Worm (Caenorhabditis elegans) whole organism, early embryonic: ENCODE results near the gene nhr-54.

Source experiments
- B0310.2 ChIP-seq: sonication (generic microtip); optimal IDR thresholded peaks from 2 replicates; lab custom pipeline; 2016; ENCODE audit warnings: mild to moderate bottlenecking, missing genetic modification characterization, missing compliant biosample characterization
- F13C5.2 ChIP-seq: sonication (generic microtip); optimal IDR thresholded peaks from 2 replicates; lab custom pipeline; 2017; ENCODE audit warnings: mild to moderate bottlenecking, missing genetic modification characterization, inconsistent platforms, missing compliant biosample characterization
- ama-1 ChIP-seq: fragments of 150-350 bp; optimal IDR thresholded peaks from 2 replicates; lab custom pipeline; 2014
- ceh-13 ChIP-seq: fragments of 200-800 bp; sonication (Bioruptor generic); optimal IDR thresholded peaks from 2 replicates; lab custom pipeline; 2018; ENCODE audit warnings: mild to moderate bottlenecking, missing genetic modification characterization, missing compliant biosample characterization
- ceh-36 ChIP-seq: sonication (generic microtip); optimal IDR thresholded peaks from 2 replicates; lab custom pipeline; 2016; ENCODE audit warnings: missing genetic modification characterization, inconsistent platforms, missing compliant biosample characterization
- flt-1 ChIP-seq: fragments of 200-800 bp; sonication (Bioruptor generic); IDR thresholded peaks from 2 replicates; pipeline ENCODE4 v1.3.6; 2022; ENCODE audit warnings: missing genetic modification characterization, missing compliant biosample characterization
- pes-1 ChIP-seq: fragments of 200-800 bp; sonication (Bioruptor generic); IDR thresholded peaks from 2 replicates; pipeline ENCODE4 v1.3.6; 2022; ENCODE audit warnings: missing genetic modification reagents, missing genetic modification characterization, missing compliant biosample characterization
- scrt-1 ChIP-seq: fragments of 200-800 bp; sonication (Bioruptor generic); IDR thresholded peaks from 2 replicates; pipeline ENCODE4 v1.3.6; 2022; ENCODE audit warnings: missing genetic modification characterization, missing compliant biosample characterization
- sea-1 ChIP-seq: fragments of 200-800 bp; sonication (Bioruptor generic); conservative IDR thresholded peaks from 2 replicates; pipeline ENCODE4 v1.3.6; 2022; ENCODE audit warnings: missing genetic modification characterization, missing compliant biosample characterization

ce11 chrV:16552929-16553328 lies 47.2 kb upstream of the nhr-54 start, which contains the start of gene Y32B12B.4:
- TF ChIP-seq B0310.2: peak; percentile 5
- TF ChIP-seq ama-1 (lab: Kevin White, UChicago): no peak
- no peak for TF ChIP-seq F13C5.2
- TF ChIP-seq scrt-1 (GFP tag; lab: Robert Waterston, UW): peak; percentile 82
- TF ChIP-seq pes-1 (GFP tag; lab: Robert Waterston, UW): peak; percentile 92
- TF ChIP-seq ceh-36 (tag; lab: Kevin White, UChicago): no peak
- TF ChIP-seq ceh-13 (GFP tag; lab: Kevin White, UChicago): peak; percentile 41
- no peak for TF ChIP-seq flt-1
- TF ChIP-seq sea-1 (GFP tag; lab: Robert Waterston, UW): peak; percentile 54; the same call in 1 of the 2 replicates
